Fruit fly (Drosophila melanogaster): ENCODE data around the gene CG43059.

- TF ChIP-seq CG6854 (GFP tag; optimal IDR thresholded peaks at IDR 0.05), result no peak
- no peak for TF ChIP-seq CG8319 (GFP tag; optimal IDR thresholded peaks at IDR 0.05)
- no peak for TF ChIP-seq fkh (GFP tag; optimal IDR thresholded peaks at IDR 0.05)
- no peak for TF ChIP-seq OdsH (GFP tag; optimal IDR thresholded peaks at IDR 0.05)
- TF ChIP-seq CG6163 (GFP tag; IDR thresholded peaks at IDR 0.05), result no peak
- no peak for TF ChIP-seq CG3032 (tag; optimal IDR thresholded peaks at IDR 0.05)
- TF ChIP-seq Sox102F (GFP tag; optimal IDR thresholded peaks at IDR 0.05), result no peak
- no peak for TF ChIP-seq fd85E (GFP tag; optimal IDR thresholded peaks at IDR 0.05)
- TF ChIP-seq Hr39 (GFP tag; optimal IDR thresholded peaks at IDR 0.05), result no peak
These were observed 5.1 kb upstream of the CG43059 start for dm6 chr3L:8323817-8324216.

Data from whole organism, prepupa.